Fruit fly (Drosophila melanogaster) whole organism, wandering third instar larva: Measurements from ENCODE around the gene CG14013.

ENCODE experiments used
- Abd-B ChIP-seq: fragments of >200 bp; optimal IDR thresholded peaks from 2 replicates; lab custom pipeline; 2017; ENCODE audit warnings: missing biosample characterization, missing genetic modification characterization
- CG32264 ChIP-seq: fragments of 200-800 bp; sonication (Bioruptor generic); optimal IDR thresholded peaks from 2 replicates; lab custom pipeline; 2016; ENCODE audit warnings: missing biosample characterization, missing genetic modification characterization
- Dfd ChIP-seq: fragments of >200 bp; optimal IDR thresholded peaks from 2 replicates; lab custom pipeline; 2017; ENCODE audit warnings: missing biosample characterization, missing genetic modification characterization
- Hr78 ChIP-seq: fragments of >200 bp; optimal IDR thresholded peaks from 2 replicates; lab custom pipeline; 2017; ENCODE audit warnings: missing biosample characterization, missing genetic modification characterization
- Rel ChIP-seq, 2 experiments: fragments of 200-800 bp; sonication (Bioruptor generic) in 1 of 2; optimal IDR thresholded peaks; 2 replicates in 1 of 2; 3 replicates in 1 of 2; lab custom pipeline; 2016 to 2019; ENCODE audit warnings: mild to moderate bottlenecking in 2 of 2, missing biosample characterization in 2 of 2, missing genetic modification characterization in 2 of 2, moderate library complexity in 1 of 2
- br ChIP-seq: fragments of 200-800 bp; sonication (Bioruptor generic); optimal IDR thresholded peaks from 2 replicates; lab custom pipeline; 2016; ENCODE audit warnings: missing biosample characterization, missing genetic modification characterization
- dl ChIP-seq, 2 experiments: fragments of 175-275, 200-275 bp in 1 of 2; fragments of 200-275 bp in 1 of 2; sonication (Bioruptor generic); optimal IDR thresholded peaks; lab custom pipeline; 2018; ENCODE audit warnings: mild to moderate bottlenecking in 2 of 2, missing biosample characterization in 2 of 2, missing genetic modification characterization in 2 of 2, moderate library complexity in 2 of 2; ENCODE audit not compliant: partially characterized antibody in 2 of 2, insufficient read depth in 1 of 2
- h ChIP-seq: fragments of 200-800 bp; sonication (Bioruptor generic); optimal IDR thresholded peaks from 3 replicates; lab custom pipeline; 2016; ENCODE audit warnings: missing biosample characterization, mild to moderate bottlenecking, missing genetic modification characterization
- lola ChIP-seq: fragments of >200 bp; optimal IDR thresholded peaks from 2 replicates; lab custom pipeline; 2017; ENCODE audit warnings: missing biosample characterization, missing genetic modification characterization
- psq ChIP-seq: fragments of 200-800 bp; sonication (Bioruptor generic); optimal IDR thresholded peaks from 3 replicates; lab custom pipeline; 2017; ENCODE audit warnings: missing biosample characterization, mild to moderate bottlenecking, missing genetic modification characterization, moderate library complexity
- sage ChIP-seq: fragments of 200-800 bp; sonication (Bioruptor generic); optimal IDR thresholded peaks from 2 replicates; lab custom pipeline; 2016; ENCODE audit warnings: missing biosample characterization, mild to moderate bottlenecking, missing genetic modification characterization
- tai ChIP-seq: sonication (Bioruptor generic); optimal IDR thresholded peaks from 2 replicates; lab custom pipeline; 2016; ENCODE audit warnings: missing biosample characterization, missing genetic modification characterization

- no peak for TF ChIP-seq tai (GFP tag; lab: Kevin White, UChicago)
- no peak for TF ChIP-seq Abd-B (GFP tag; lab: Kevin White, UChicago)
- TF ChIP-seq br (GFP tag; lab: Kevin White, UChicago) = no peak
- no peak for TF ChIP-seq Rel (GFP tag; optimal IDR thresholded peaks at IDR 0.05; lab: Kevin White, UChicago)
- no peak for TF ChIP-seq Rel (tag; optimal IDR thresholded peaks at IDR 0.05; lab: Kevin White, UChicago)
- TF ChIP-seq h (GFP tag; lab: Kevin White, UChicago) = no peak
- TF ChIP-seq sage (GFP tag; lab: Kevin White, UChicago) = no peak
- no peak for TF ChIP-seq lola
- TF ChIP-seq psq (GFP tag; lab: Kevin White, UChicago) = no peak
- no peak for TF ChIP-seq CG32264 (GFP tag; lab: Kevin White, UChicago)
- TF ChIP-seq dl (GFP tag; optimal IDR thresholded peaks at IDR 0.05; lab: Kevin White, UChicago; ENCODE audit: insufficient read depth in 1 of 2, partially characterized antibody in 2 of 2) = no peak
- TF ChIP-seq Dfd (GFP tag; lab: Kevin White, UChicago) = no peak
- TF ChIP-seq Hr78 (GFP tag; lab: Kevin White, UChicago) = no peak
Measured at dm6 chr2L:5596533-5596932, 42.9 kb upstream of the CG14013 start, which contains the start of gene CG18266.
